Worm (Caenorhabditis elegans) whole organism, early embryonic: Measurements from ENCODE around the gene M163.9.
A peak's percentile ranks its signal among the peaks of the same experiment; 100 is the strongest.

Experiments used
- B0310.2 ChIP-seq: sonication (generic microtip); optimal IDR thresholded peaks from 2 replicates; lab custom pipeline; 2016; ENCODE audit warnings: mild to moderate bottlenecking, missing genetic modification characterization, missing compliant biosample characterization
- F13C5.2 ChIP-seq: sonication (generic microtip); optimal IDR thresholded peaks from 2 replicates; lab custom pipeline; 2017; ENCODE audit warnings: mild to moderate bottlenecking, missing genetic modification characterization, inconsistent platforms, missing compliant biosample characterization
- aly-1 ChIP-seq: sonication (generic microtip); optimal IDR thresholded peaks from 2 replicates; lab custom pipeline; 2016; ENCODE audit warnings: missing genetic modification characterization, missing compliant biosample characterization
- ama-1 ChIP-seq: fragments of 150-350 bp; optimal IDR thresholded peaks from 2 replicates; lab custom pipeline; 2014
- ceh-13 ChIP-seq: fragments of 200-800 bp; sonication (Bioruptor generic); optimal IDR thresholded peaks from 2 replicates; lab custom pipeline; 2018; ENCODE audit warnings: mild to moderate bottlenecking, missing genetic modification characterization, missing compliant biosample characterization
- ceh-36 ChIP-seq: sonication (generic microtip); optimal IDR thresholded peaks from 2 replicates; lab custom pipeline; 2016; ENCODE audit warnings: missing genetic modification characterization, inconsistent platforms, missing compliant biosample characterization
- ets-7 ChIP-seq: sonication (generic microtip); optimal IDR thresholded peaks from 2 replicates; lab custom pipeline; 2016; ENCODE audit warnings: missing genotype, missing genetic modification characterization, missing compliant biosample characterization
- flt-1 ChIP-seq: fragments of 200-800 bp; sonication (Bioruptor generic); IDR thresholded peaks from 2 replicates; pipeline ENCODE4 v1.3.6; 2022; ENCODE audit warnings: missing genetic modification characterization, missing compliant biosample characterization
- hmbx-1 ChIP-seq: sonication (generic microtip); optimal IDR thresholded peaks from 2 replicates; lab custom pipeline; 2016; ENCODE audit warnings: mild to moderate bottlenecking, missing genetic modification characterization, missing compliant biosample characterization
- hmg-4 ChIP-seq: fragments of 200-800 bp; sonication (Bioruptor generic); optimal IDR thresholded peaks from 2 replicates; lab custom pipeline; 2018; ENCODE audit warnings: mild to moderate bottlenecking, missing genetic modification characterization, missing compliant biosample characterization
- hnd-1 ChIP-seq: sonication (generic microtip); optimal IDR thresholded peaks from 2 replicates; lab custom pipeline; 2016; ENCODE audit warnings: missing genetic modification characterization, missing compliant biosample characterization
- pes-1 ChIP-seq: fragments of 200-800 bp; sonication (Bioruptor generic); IDR thresholded peaks from 2 replicates; pipeline ENCODE4 v1.3.6; 2022; ENCODE audit warnings: missing genetic modification reagents, missing genetic modification characterization, missing compliant biosample characterization
- scrt-1 ChIP-seq: fragments of 200-800 bp; sonication (Bioruptor generic); IDR thresholded peaks from 2 replicates; pipeline ENCODE4 v1.3.6; 2022; ENCODE audit warnings: missing genetic modification characterization, missing compliant biosample characterization
- sea-1 ChIP-seq: fragments of 200-800 bp; sonication (Bioruptor generic); conservative IDR thresholded peaks from 2 replicates; pipeline ENCODE4 v1.3.6; 2022; ENCODE audit warnings: missing genetic modification characterization, missing compliant biosample characterization
- tbx-11 ChIP-seq: fragments of 200-800 bp; sonication (Bioruptor generic); IDR thresholded peaks from 2 replicates; pipeline ENCODE4 v1.3.6; 2022; ENCODE audit warnings: missing genetic modification characterization, missing compliant biosample characterization
- tbx-37 ChIP-seq: fragments of 200-800 bp; sonication (Bioruptor generic); conservative IDR thresholded peaks from 2 replicates; pipeline ENCODE4 v1.3.6; 2022; ENCODE audit warnings: missing genetic modification reagents, missing genetic modification characterization, missing compliant biosample characterization
- tra-4 ChIP-seq: sonication (generic microtip); optimal IDR thresholded peaks from 2 replicates; lab custom pipeline; 2017; ENCODE audit warnings: missing genetic modification characterization, missing compliant biosample characterization

M163.9 gene

ce11 chrX:14503282-14503681, 33.9 kb downstream of the M163.9 start:
- TF ChIP-seq ets-7 (tag; lab: Kevin White, UChicago) = no peak
- no peak for TF ChIP-seq hmg-4
- no peak for TF ChIP-seq pes-1 (GFP tag; lab: Robert Waterston, UW)
- TF ChIP-seq tbx-37 (GFP tag; lab: Robert Waterston, UW) = no peak
- no peak for TF ChIP-seq aly-1 (tag; lab: Kevin White, UChicago)
- TF ChIP-seq ama-1 = no peak
- no peak for TF ChIP-seq ceh-36 (tag; lab: Kevin White, UChicago)
- TF ChIP-seq ceh-13 = no peak
- TF ChIP-seq sea-1 (GFP tag; lab: Robert Waterston, UW) = no peak
- TF ChIP-seq tra-4 = no peak
- TF ChIP-seq flt-1 = no peak
- no peak for TF ChIP-seq F13C5.2 (tag; lab: Kevin White, UChicago)
- no peak for TF ChIP-seq hnd-1 (tag; lab: Kevin White, UChicago)
- no peak for TF ChIP-seq scrt-1 (GFP tag; lab: Robert Waterston, UW)
- no peak for TF ChIP-seq hmbx-1 (tag; lab: Kevin White, UChicago)
- TF ChIP-seq tbx-11 = no peak
- no peak for TF ChIP-seq B0310.2 (tag; lab: Kevin White, UChicago)

DNA sequence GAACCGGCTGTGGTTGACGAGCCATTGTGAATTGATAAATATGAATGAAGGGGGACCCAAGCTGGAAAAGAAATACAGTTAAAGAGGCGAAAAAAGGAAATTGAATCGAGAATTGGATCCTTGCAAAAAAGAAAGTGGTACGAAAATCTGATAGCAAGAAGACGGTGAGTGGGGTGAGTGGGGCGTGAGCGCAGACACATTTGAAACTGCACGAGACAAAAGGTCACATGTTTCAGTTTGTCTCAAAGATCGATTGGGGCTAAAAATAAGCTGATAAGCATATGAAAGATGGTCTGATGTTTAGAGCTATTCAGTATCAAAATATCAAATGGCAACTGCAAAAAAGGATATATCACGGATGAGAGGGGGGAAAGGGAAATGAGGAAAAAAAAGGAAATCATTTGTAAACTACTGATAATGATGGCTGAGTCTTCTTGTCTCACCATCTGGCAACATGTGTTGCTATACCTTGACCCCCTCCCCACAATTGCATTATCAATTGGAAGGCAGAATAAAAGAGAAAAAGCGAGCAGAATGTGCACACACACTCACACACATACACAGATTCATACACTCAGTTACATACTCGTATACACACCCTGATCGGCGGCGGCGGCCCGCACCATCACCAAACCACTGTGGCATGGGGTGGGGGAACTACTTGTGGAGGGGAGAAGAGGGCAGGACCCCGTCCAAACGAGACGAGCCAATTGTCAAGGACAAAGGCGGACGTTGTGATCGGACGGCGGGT, 34.6 kb downstream of the M163.9 start, which contains the start of gene M163.1:
TSS of gene M163.1 (minus strand) at position 25 of the 751 bp plus-strand sequence.
- TF ChIP-seq pes-1 (GFP tag; lab: Robert Waterston, UW) (0 out of 2 replicates have a peak, but pooled peaks have one; percentile 13), B0310.2 (tag; lab: Kevin White, UChicago) (no peak), ets-7 (tag; lab: Kevin White, UChicago) (no peak), hmg-4 (peak; percentile 87), sea-1 (GFP tag; lab: Robert Waterston, UW) (no peak), ceh-13 (peak; percentile 16), tra-4 (no peak), hnd-1 (tag; lab: Kevin White, UChicago) (peak; percentile 0), scrt-1 (GFP tag; lab: Robert Waterston, UW) (peak; percentile 46; the same call in 1 of the 2 replicates), F13C5.2 (tag; lab: Kevin White, UChicago) (peak; percentile 15), hmbx-1 (tag; lab: Kevin White, UChicago) (no peak)

- TF ChIP-seq hnd-1 (tag; lab: Kevin White, UChicago) = no peak
- no peak for TF ChIP-seq flt-1
- TF ChIP-seq scrt-1 (GFP tag; lab: Robert Waterston, UW) = no peak
- TF ChIP-seq hmg-4 = no peak
- 0 out of 2 replicates have a peak, but pooled peaks have one; percentile 0 for TF ChIP-seq pes-1 (GFP tag; lab: Robert Waterston, UW)
- TF ChIP-seq ceh-36 (tag; lab: Kevin White, UChicago) = no peak
Observed at ce11 chrX:14504551-14504902, 35.1 kb downstream of the M163.9 start.

DNA sequence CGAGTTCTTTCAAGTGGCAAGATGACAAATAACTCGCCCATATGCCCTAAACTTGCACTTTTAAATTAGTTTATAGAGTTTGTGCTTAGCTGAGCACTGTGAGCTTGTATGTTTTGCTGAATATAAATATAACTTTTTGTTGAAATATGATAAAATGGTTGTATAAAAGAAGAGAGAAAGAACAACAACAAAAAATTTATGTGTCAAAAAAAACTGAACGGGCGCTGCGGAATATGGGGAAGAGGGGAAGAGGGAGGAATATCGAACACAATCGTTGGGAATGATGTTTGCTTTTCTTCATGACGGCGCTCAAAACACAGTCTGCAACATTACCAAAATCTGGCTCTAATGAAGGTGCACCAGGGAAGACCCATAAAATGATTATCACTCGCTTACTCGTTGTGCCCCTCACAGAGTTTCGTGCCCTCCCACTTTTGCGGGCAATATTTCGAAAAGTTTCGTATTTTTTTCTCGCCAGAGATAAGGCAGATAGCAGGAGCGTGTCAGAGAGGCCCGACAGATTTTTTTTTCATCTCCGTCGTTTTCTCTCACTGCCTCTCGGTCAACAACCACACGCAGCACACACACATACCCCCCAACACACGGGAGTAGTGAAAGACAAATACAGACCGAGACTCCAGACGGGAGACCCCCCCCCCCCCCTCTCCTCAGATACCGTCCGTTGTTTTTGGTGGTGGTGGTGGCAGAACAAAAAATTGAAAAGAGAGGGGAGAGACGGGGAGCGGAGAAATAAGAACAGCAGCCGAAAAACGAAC, 36.4 kb downstream of the M163.9 start:
- 0 out of 2 replicates have a peak, but pooled peaks have one; percentile 40 for TF ChIP-seq sea-1 (GFP tag; lab: Robert Waterston, UW)
- no peak for TF ChIP-seq tbx-11
- TF ChIP-seq F13C5.2 (tag; lab: Kevin White, UChicago) = no peak
- no peak for TF ChIP-seq pes-1 (GFP tag; lab: Robert Waterston, UW)
- no peak for TF ChIP-seq tbx-37 (GFP tag; lab: Robert Waterston, UW)
- TF ChIP-seq scrt-1 (GFP tag; lab: Robert Waterston, UW) = no peak
- no peak for TF ChIP-seq hnd-1 (tag; lab: Kevin White, UChicago)
- TF ChIP-seq ceh-36 (tag; lab: Kevin White, UChicago) = no peak
- no peak for TF ChIP-seq ama-1
- TF ChIP-seq hmg-4 = peak; percentile 82
- TF ChIP-seq flt-1 = no peak
- no peak for TF ChIP-seq tra-4
- no peak for TF ChIP-seq B0310.2 (tag; lab: Kevin White, UChicago)
- no peak for TF ChIP-seq ceh-13
- no peak for TF ChIP-seq ets-7 (tag; lab: Kevin White, UChicago)

DNA sequence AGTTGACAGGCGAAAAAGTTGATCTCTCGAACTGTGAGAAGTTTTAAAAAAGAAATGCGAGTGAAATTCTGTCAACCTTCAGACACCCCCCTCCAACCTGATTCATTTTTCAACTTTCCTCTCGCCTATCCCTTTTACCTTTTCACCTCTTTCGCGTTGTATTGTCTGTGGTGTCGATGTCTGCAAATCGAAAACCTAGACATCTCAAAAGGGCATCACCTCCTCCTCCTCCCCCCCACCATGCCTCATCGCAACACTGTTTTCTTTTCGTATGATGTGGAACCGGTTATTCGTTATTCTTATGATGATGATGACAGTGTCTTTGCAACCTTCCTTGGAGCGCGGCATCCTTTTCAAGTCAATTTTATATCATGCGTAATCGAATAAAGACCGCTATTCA, 38.6 kb downstream of the M163.9 start:
- no peak for TF ChIP-seq ama-1
- TF ChIP-seq hmbx-1 (tag; lab: Kevin White, UChicago) = no peak
- TF ChIP-seq tra-4 = no peak
- TF ChIP-seq hnd-1 (tag; lab: Kevin White, UChicago) = no peak
- TF ChIP-seq F13C5.2 (tag; lab: Kevin White, UChicago) = no peak
- TF ChIP-seq ceh-13 = no peak
- TF ChIP-seq pes-1 (GFP tag; lab: Robert Waterston, UW) = no peak
- TF ChIP-seq ets-7 (tag; lab: Kevin White, UChicago) = no peak
- TF ChIP-seq sea-1 (GFP tag; lab: Robert Waterston, UW) = no peak
- TF ChIP-seq tbx-37 (GFP tag; lab: Robert Waterston, UW) = no peak
- no peak for TF ChIP-seq tbx-11
- TF ChIP-seq B0310.2 (tag; lab: Kevin White, UChicago) = no peak
- no peak for TF ChIP-seq flt-1
- no peak for TF ChIP-seq aly-1 (tag; lab: Kevin White, UChicago)
- TF ChIP-seq hmg-4 = no peak
- no peak for TF ChIP-seq scrt-1 (GFP tag; lab: Robert Waterston, UW)

ce11 chrX:14508823-14509259, 39.5 kb downstream of the M163.9 start:
- TF ChIP-seq hmbx-1 (tag; lab: Kevin White, UChicago) = no peak

- no peak for TF ChIP-seq hnd-1 (tag; lab: Kevin White, UChicago)
- no peak for TF ChIP-seq tbx-37 (GFP tag; lab: Robert Waterston, UW)
- TF ChIP-seq flt-1 = no peak
- no peak for TF ChIP-seq scrt-1 (GFP tag; lab: Robert Waterston, UW)
- no peak for TF ChIP-seq ets-7 (tag; lab: Kevin White, UChicago)
- no peak for TF ChIP-seq sea-1 (GFP tag; lab: Robert Waterston, UW)
- no peak for TF ChIP-seq pes-1 (GFP tag; lab: Robert Waterston, UW)
- TF ChIP-seq F13C5.2 (tag; lab: Kevin White, UChicago) = no peak
- no peak for TF ChIP-seq B0310.2 (tag; lab: Kevin White, UChicago)
- no peak for TF ChIP-seq hmbx-1 (tag; lab: Kevin White, UChicago)
- TF ChIP-seq hmg-4 = no peak
- no peak for TF ChIP-seq ama-1
Observed at ce11 chrX:14510358-14510757, 41.0 kb downstream of the M163.9 start.
